Worm (Caenorhabditis elegans): ENCODE data around the gene swt-4.

The swt-4 gene

DNA sequence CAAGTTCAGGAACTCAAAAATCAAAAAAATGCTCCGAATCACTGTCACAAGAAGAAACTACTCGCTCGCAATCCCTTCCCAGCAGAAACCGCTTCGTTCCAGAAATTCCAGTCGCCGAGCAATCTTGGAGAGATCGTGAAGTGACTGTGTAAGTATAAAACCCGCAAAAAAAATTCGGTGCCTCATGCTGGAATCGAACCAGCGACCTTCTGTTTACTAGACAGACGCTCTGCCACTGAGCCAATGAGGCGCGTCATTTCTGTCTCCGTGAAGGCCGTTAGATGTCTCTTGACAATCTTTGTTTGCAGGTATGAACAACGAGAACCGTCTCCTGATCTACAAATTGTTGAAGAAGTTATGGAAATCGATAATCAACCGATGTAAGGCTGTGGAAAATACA, 4.4 kb downstream of the swt-4 start (continued):
- TF ChIP-seq php-3 (GFP tag; IDR thresholded peaks at IDR 0.05) (peak; percentile 74; the same call in 1 of the 2 replicates), nhr-41 (GFP tag; IDR thresholded peaks at IDR 0.05) (0 out of 2 replicates have a peak, but pooled peaks have one; percentile 53), nhr-10 (tag; optimal IDR thresholded peaks at IDR 0.05) (no peak), mxl-3 (GFP tag; optimal IDR thresholded peaks at IDR 0.05) (peak; percentile 20), mes-2 (tag; optimal IDR thresholded peaks at IDR 0.05; ENCODE audit: poor library complexity, severe bottlenecking) (peak; percentile 66), ceh-82 (tag; optimal IDR thresholded peaks at IDR 0.05) (no peak), ceh-62 (tag; optimal IDR thresholded peaks at IDR 0.05) (no peak), ces-1 (GFP tag; optimal IDR thresholded peaks at IDR 0.05) (no peak), nhr-48 (tag; optimal IDR thresholded peaks at IDR 0.05) (peak; percentile 23), dmd-6 (GFP tag; IDR thresholded peaks at IDR 0.05) (peak; percentile 46; the same call in 1 of the 2 replicates), spr-3 (GFP tag; optimal IDR thresholded peaks at IDR 0.05) (peak; percentile 60), ceh-28 (tag; optimal IDR thresholded peaks at IDR 0.05) (no peak), nhr-237 (tag; optimal IDR thresholded peaks at IDR 0.05) (no peak), mxl-2 (GFP tag; conservative IDR thresholded peaks at IDR 0.05) (0 out of 2 replicates have a peak, but pooled peaks have one; percentile 17), ZK546.5 (tag; optimal IDR thresholded peaks at IDR 0.05) (no peak), lin-38 (GFP tag; IDR thresholded peaks at IDR 0.05) (peak; percentile 81), pha-4 (GFP tag; IDR thresholded peaks at IDR 0.05) (peak; percentile 88), pha-4 (tag; optimal IDR thresholded peaks at IDR 0.05) (no peak), nhr-28 (tag; optimal IDR thresholded peaks at IDR 0.05) (no peak), daf-8 (GFP tag; IDR thresholded peaks at IDR 0.05) (0 out of 2 replicates have a peak, but pooled peaks have one; percentile 24), unc-130 (GFP tag; optimal IDR thresholded peaks at IDR 0.05) (peak; percentile 44), tra-1 (GFP tag; IDR thresholded peaks at IDR 0.05) (peak; percentile 76), madf-9 (GFP tag; conservative IDR thresholded peaks at IDR 0.05) (peak; percentile 71), Y5F2A.4 (GFP tag; optimal IDR thresholded peaks at IDR 0.05) (no peak), Y75B8A.6 (GFP tag; IDR thresholded peaks at IDR 0.05) (peak; percentile 69; the same call in 1 of the 2 replicates), pqm-1 (tag; optimal IDR thresholded peaks at IDR 0.05) (no peak), cey-2 (tag; optimal IDR thresholded peaks at IDR 0.05; ENCODE audit: borderline replicate concordance, insufficient read depth) (no peak), hlh-30 (tag; optimal IDR thresholded peaks at IDR 0.05; ENCODE audit: insufficient read depth) (peak; percentile 22), ztf-11 (tag; optimal IDR thresholded peaks at IDR 0.05) (no peak), nhr-11 (tag; optimal IDR thresholded peaks at IDR 0.05) (no peak), daf-16 (GFP tag; optimal IDR thresholded peaks at IDR 0.05) (peak in 1 of 2 experiments; percentile 63), daf-16 (tag; optimal IDR thresholded peaks at IDR 0.05) (peak; percentile 78), R02D3.7 (tag; optimal IDR thresholded peaks at IDR 0.05) (no peak), mep-1 (tag; optimal IDR thresholded peaks at IDR 0.05) (peak; percentile 4), zfp-3 (GFP tag; conservative IDR thresholded peaks at IDR 0.05) (0 out of 2 replicates have a peak, but pooled peaks have one; percentile 27), egl-27 (tag; optimal IDR thresholded peaks at IDR 0.05) (no peak), ctbp-1 (GFP tag; IDR thresholded peaks at IDR 0.05) (peak; percentile 73; the same call in 1 of the 2 replicates), ceh-20 (GFP tag; IDR thresholded peaks at IDR 0.05) (peak; percentile 68), nhr-77 (tag; optimal IDR thresholded peaks at IDR 0.05) (no peak), skn-1 (tag; optimal IDR thresholded peaks at IDR 0.05) (no peak)

DNA sequence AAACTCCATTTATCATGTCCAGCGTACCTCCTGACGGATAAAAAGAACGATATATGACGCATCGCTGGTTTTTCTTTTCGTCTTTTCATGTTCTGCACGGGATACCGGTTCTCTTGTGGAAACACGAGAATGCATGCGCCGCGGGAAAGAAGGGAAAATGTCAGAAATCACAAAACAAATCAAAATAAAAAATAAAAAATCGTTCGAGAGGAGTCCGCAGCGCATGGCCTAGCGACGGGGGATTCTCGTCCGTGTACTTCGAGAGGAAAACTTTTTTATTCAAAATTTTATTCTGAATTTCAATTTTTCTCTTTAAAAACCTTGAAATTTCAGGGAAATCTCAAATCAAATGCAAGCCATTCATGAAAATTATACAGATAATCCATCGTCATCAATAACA, 7.7 kb downstream of the swt-4 start, which contains the start of the genes lron-10 and hpr-9:
Gene lron-10, minus strand, starts transcription at position 162 of the 400 bp plus-strand sequence.
Gene hpr-9, plus strand, starts transcription at position 344 of the 400 bp plus-strand sequence.
- TF ChIP-seq nhr-48 (tag; optimal IDR thresholded peaks at IDR 0.05) (peak; percentile 58), fkh-10 (GFP tag; optimal IDR thresholded peaks at IDR 0.05) (no peak), nhr-41 (GFP tag; IDR thresholded peaks at IDR 0.05) (no peak), egl-27 (tag; optimal IDR thresholded peaks at IDR 0.05) (no peak), hlh-30 (tag; optimal IDR thresholded peaks at IDR 0.05; ENCODE audit: insufficient read depth) (peak; percentile 92), mes-2 (tag; optimal IDR thresholded peaks at IDR 0.05; ENCODE audit: poor library complexity, severe bottlenecking) (peak; percentile 99), zfp-2 (tag; optimal IDR thresholded peaks at IDR 0.05) (no peak), dmd-9 (GFP tag; IDR thresholded peaks at IDR 0.05) (peak; percentile 91), set-16 (GFP tag; IDR thresholded peaks at IDR 0.05) (no peak), hlh-11 (tag; optimal IDR thresholded peaks at IDR 0.05) (peak; percentile 86), F49E8.2 (tag; optimal IDR thresholded peaks at IDR 0.05; ENCODE audit: borderline replicate concordance) (peak; percentile 57), sdz-12 (GFP tag; optimal IDR thresholded peaks at IDR 0.05) (peak; percentile 29), dmd-8 (GFP tag; IDR thresholded peaks at IDR 0.05) (0 out of 2 replicates have a peak, but pooled peaks have one; percentile 32), snpc-4 (tag; optimal IDR thresholded peaks at IDR 0.05) (no peak), lsy-2 (tag; optimal IDR thresholded peaks at IDR 0.05) (peak in 1 of 2 experiments; percentile 90), skn-1 (tag; optimal IDR thresholded peaks at IDR 0.05) (no peak), madf-5 (GFP tag; IDR thresholded peaks at IDR 0.05) (0 out of 4 replicates have a peak, but pooled peaks of 1 of the 2 experiments have one; percentile 17), Y75B8A.6 (GFP tag; IDR thresholded peaks at IDR 0.05) (no peak)

All from whole organism, L4 larva.